Fruit fly (Drosophila melanogaster) Kc167 (cell line): ENCODE results near the gene mre11.

Experiments
- Myc ChIP-seq: fragments of >200 bp; optimal IDR thresholded peaks from 2 replicates; lab custom pipeline; 2017; ENCODE audit warnings: missing external identifiers
- Sin3A ChIP-seq: fragments of >200 bp; optimal IDR thresholded peaks from 2 replicates; lab custom pipeline; 2018; ENCODE audit warnings: missing external identifiers
- h ChIP-seq: fragments of >200 bp; optimal IDR thresholded peaks from 3 replicates; lab custom pipeline; 2018; ENCODE audit warnings: missing external identifiers
- insv ChIP-seq: fragments of >200 bp; optimal IDR thresholded peaks from 3 replicates; lab custom pipeline; 2018; ENCODE audit warnings: missing external identifiers
- psq ChIP-seq: fragments of >200 bp; optimal IDR thresholded peaks from 2 replicates; lab custom pipeline; 2017; ENCODE audit warnings: missing external identifiers
- ttk ChIP-seq: sonication (Bioruptor generic); optimal IDR thresholded peaks from 2 replicates; lab custom pipeline; 2017; ENCODE audit warnings: missing external identifiers

DNA sequence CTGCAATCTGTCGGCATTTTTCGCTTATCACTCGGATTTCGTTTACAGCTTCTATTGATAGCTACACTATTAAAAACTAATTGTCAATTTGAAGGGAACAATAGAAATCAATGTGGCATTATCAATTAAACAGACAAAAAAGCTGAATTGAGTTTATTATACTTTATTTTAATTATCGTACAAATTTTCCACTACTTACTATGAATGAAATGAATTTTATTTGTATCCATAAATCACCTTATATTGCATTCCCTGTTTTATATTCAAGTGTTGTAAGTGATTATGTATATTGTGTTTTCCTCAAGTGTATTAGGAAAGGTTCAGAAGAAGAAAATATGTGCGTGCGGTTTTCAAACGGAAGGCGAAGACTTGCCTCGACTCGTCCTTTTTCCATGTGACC lies 38.0 kb upstream of the mre11 start:
- TF ChIP-seq insv (no peak), h (lab: Kevin White, UChicago) (no peak), Sin3A (lab: Kevin White, UChicago) (no peak), Myc (lab: Kevin White, UChicago) (no peak), psq (lab: Kevin White, UChicago) (no peak), ttk (lab: Kevin White, UChicago) (no peak)
